Worm (Caenorhabditis elegans): ENCODE data around the gene srbc-24.

ce11 chrV:2123164-2123563 lies 28.4 kb upstream of the srbc-24 start:
- TF ChIP-seq ztf-23 (GFP tag; IDR thresholded peaks at IDR 0.05) (no peak), T22C8.4 (GFP tag; IDR thresholded peaks at IDR 0.05) (no peak), ref-1 (GFP tag; conservative IDR thresholded peaks at IDR 0.05) (no peak), cog-1 (tag; optimal IDR thresholded peaks at IDR 0.05) (no peak), klf-2 (GFP tag; conservative IDR thresholded peaks at IDR 0.05) (no peak)
